Worm (Caenorhabditis elegans) whole organism, young adult: ENCODE measurements around the gene T20G5.9.
A peak's percentile ranks its signal among the peaks of the same experiment; 100 is the strongest.

ENCODE experiments used
- C17E4.6 ChIP-seq: fragments of 200-800 bp; sonication (Bioruptor generic); IDR thresholded peaks from 2 replicates; pipeline ENCODE4 v1.3.6; 2022; ENCODE audit warnings: missing genetic modification reagents, missing genetic modification characterization, missing compliant biosample characterization
- D2030.7 ChIP-seq: fragments of 200-800 bp; sonication (Bioruptor generic); IDR thresholded peaks from 2 replicates; pipeline ENCODE4 v1.3.6; 2022; ENCODE audit warnings: missing genetic modification reagents, missing genetic modification characterization, missing compliant biosample characterization
- F10E7.11 ChIP-seq: sonication (generic microtip); optimal IDR thresholded peaks from 2 replicates; lab custom pipeline; 2017; ENCODE audit warnings: mild to moderate bottlenecking, missing genetic modification characterization, moderate library complexity, missing compliant biosample characterization
- F22D6.2 ChIP-seq: sonication (generic microtip); optimal IDR thresholded peaks from 2 replicates; lab custom pipeline; 2016; ENCODE audit warnings: mild to moderate bottlenecking, missing genetic modification characterization, missing compliant biosample characterization
- F23B12.7 ChIP-seq: sonication (generic microtip); optimal IDR thresholded peaks from 2 replicates; lab custom pipeline; 2017; ENCODE audit warnings: missing genetic modification characterization, mild to moderate bottlenecking, missing compliant biosample characterization, antibody characterized with exemption, moderate library complexity; ENCODE audit not compliant: insufficient read depth
- F33H1.4 ChIP-seq: fragments of 200-800 bp; sonication (Bioruptor generic); IDR thresholded peaks from 2 replicates; pipeline ENCODE4 v1.3.6; 2022; ENCODE audit warnings: missing genetic modification reagents, missing genetic modification characterization, missing compliant biosample characterization
- F39B2.1 ChIP-seq: fragments of 200-800 bp; sonication (Bioruptor generic); IDR thresholded peaks from 2 replicates; pipeline ENCODE4 v1.3.6; 2022; ENCODE audit warnings: missing genetic modification reagents, missing genetic modification characterization, missing compliant biosample characterization
- F52B5.7 ChIP-seq: sonication (generic microtip); optimal IDR thresholded peaks from 2 replicates; lab custom pipeline; 2016; ENCODE audit warnings: mild to moderate bottlenecking, missing genetic modification characterization, missing compliant biosample characterization
- F55B11.4 ChIP-seq: sonication (generic microtip); optimal IDR thresholded peaks from 2 replicates; lab custom pipeline; 2016; ENCODE audit warnings: missing compliant biosample characterization, missing genetic modification characterization, borderline replicate concordance; ENCODE audit not compliant: insufficient read depth
- T07F8.4 ChIP-seq: sonication (generic microtip); optimal IDR thresholded peaks from 2 replicates; lab custom pipeline; 2016; ENCODE audit warnings: mild to moderate bottlenecking, missing genetic modification characterization, moderate library complexity, missing compliant biosample characterization
- Y53F4B.3 ChIP-seq: fragments of 200-800 bp; sonication (Bioruptor generic); IDR thresholded peaks from 2 replicates; pipeline ENCODE4 v1.3.6; 2022; ENCODE audit warnings: missing genetic modification reagents, missing genetic modification characterization, missing compliant biosample characterization
- ZK185.1 ChIP-seq: sonication (generic microtip); optimal IDR thresholded peaks from 2 replicates; lab custom pipeline; 2016; ENCODE audit warnings: mild to moderate bottlenecking, missing genetic modification characterization, missing compliant biosample characterization; ENCODE audit not compliant: poor library complexity, severe bottlenecking
- aptf-2 ChIP-seq: fragments of 200-800 bp; sonication (Bioruptor generic); conservative IDR thresholded peaks from 2 replicates; pipeline ENCODE4 v1.3.6; 2022; ENCODE audit warnings: missing genetic modification reagents, missing genetic modification characterization, missing compliant biosample characterization
- aptf-3 ChIP-seq: fragments of 200-800 bp; sonication (Bioruptor generic); IDR thresholded peaks from 2 replicates; pipeline ENCODE4 v1.3.6; 2022; ENCODE audit warnings: missing genetic modification characterization, missing compliant biosample characterization
- attf-5 ChIP-seq: fragments of 200-800 bp; sonication (Bioruptor generic); optimal IDR thresholded peaks from 2 replicates; lab custom pipeline; 2018; ENCODE audit warnings: mild to moderate bottlenecking, missing genetic modification characterization, missing compliant biosample characterization
- bed-1 ChIP-seq: fragments of 200-800 bp; sonication (Bioruptor generic); IDR thresholded peaks from 2 replicates; pipeline ENCODE4 v1.3.6; 2022; ENCODE audit warnings: missing genetic modification reagents, missing genetic modification characterization, missing compliant biosample characterization
- cebp-1 ChIP-seq, 2 experiments: fragments of 200-800 bp in 1 of 2; sonication (Bioruptor generic) in 1 of 2; sonication (generic microtip) in 1 of 2; IDR thresholded peaks in 1 of 2; optimal IDR thresholded peaks in 1 of 2; 2 replicates each; pipeline versions ENCODE4 v1.3.6 to Lab custom; 2017 to 2022; ENCODE audit warnings: missing compliant biosample characterization in 2 of 2, missing genetic modification characterization in 2 of 2, mild to moderate bottlenecking in 1 of 2, missing genetic modification reagents in 1 of 2, moderate library complexity in 1 of 2
- ceh-100 ChIP-seq: fragments of 200-800 bp; sonication (Bioruptor generic); IDR thresholded peaks from 2 replicates; pipeline ENCODE4 v1.3.6; 2022; ENCODE audit warnings: missing genetic modification reagents, missing genetic modification characterization, missing compliant biosample characterization
- ceh-40 ChIP-seq: fragments of 200-800 bp; sonication (Bioruptor generic); IDR thresholded peaks from 2 replicates; pipeline ENCODE4 v1.3.6; 2022; ENCODE audit warnings: missing genetic modification characterization, missing compliant biosample characterization
- ceh-91 ChIP-seq: fragments of 200-800 bp; sonication (Bioruptor generic); IDR thresholded peaks from 2 replicates; pipeline ENCODE4 v1.3.6; 2022; ENCODE audit warnings: missing genetic modification reagents, missing genetic modification characterization, missing compliant biosample characterization
- chd-7 ChIP-seq: sonication (generic microtip); optimal IDR thresholded peaks from 2 replicates; lab custom pipeline; 2016; ENCODE audit warnings: mild to moderate bottlenecking, missing genetic modification characterization, moderate library complexity, missing compliant biosample characterization
- dox-1 ChIP-seq: fragments of 200-800 bp; sonication (Bioruptor generic); IDR thresholded peaks from 2 replicates; pipeline ENCODE4 v1.3.6; 2022; ENCODE audit warnings: missing genetic modification reagents, missing genetic modification characterization, missing compliant biosample characterization
- efl-1 ChIP-seq: fragments of 150-350 bp; optimal IDR thresholded peaks from 2 replicates; lab custom pipeline; 2014; ENCODE audit warnings: missing biosample characterization, missing genetic modification reagents, missing genetic modification characterization
- hlh-12 ChIP-seq: sonication (generic microtip); optimal IDR thresholded peaks from 2 replicates; lab custom pipeline; 2016; ENCODE audit warnings: missing genetic modification characterization, missing compliant biosample characterization
- hmg-20 ChIP-seq: fragments of 200-800 bp; sonication (Bioruptor generic); IDR thresholded peaks from 2 replicates; pipeline ENCODE4 v1.3.6; 2022; ENCODE audit warnings: missing genetic modification reagents, missing genetic modification characterization, missing compliant biosample characterization
- let-607 ChIP-seq, 2 experiments: fragments of 200-800 bp in 1 of 2; sonication (Bioruptor generic) in 1 of 2; sonication (generic microtip) in 1 of 2; optimal IDR thresholded peaks; 2 replicates each; lab custom pipeline; 2016 to 2018; ENCODE audit warnings: mild to moderate bottlenecking in 2 of 2, missing compliant biosample characterization in 2 of 2, missing genetic modification characterization in 2 of 2, moderate library complexity in 2 of 2, missing genotype in 1 of 2
- lin-40 ChIP-seq: sonication (generic microtip); optimal IDR thresholded peaks from 2 replicates; lab custom pipeline; 2016; ENCODE audit warnings: missing genetic modification characterization, mild to moderate bottlenecking, missing compliant biosample characterization, missing genotype, missing genetic modification reagents
- lsl-1 ChIP-seq: fragments of 200-800 bp; sonication (Bioruptor generic); optimal IDR thresholded peaks from 2 replicates; lab custom pipeline; 2018; ENCODE audit warnings: mild to moderate bottlenecking, missing genetic modification characterization, moderate library complexity, missing compliant biosample characterization
- madf-10 ChIP-seq: sonication (generic microtip); optimal IDR thresholded peaks from 2 replicates; lab custom pipeline; 2016; ENCODE audit warnings: mild to moderate bottlenecking, missing genetic modification characterization, missing compliant biosample characterization
- madf-3 ChIP-seq: fragments of 200-800 bp; sonication (Bioruptor generic); IDR thresholded peaks from 2 replicates; pipeline ENCODE4 v1.3.6; 2022; ENCODE audit warnings: missing genetic modification reagents, missing genetic modification characterization, missing compliant biosample characterization
- madf-8 ChIP-seq: fragments of 200-800 bp; sonication (Bioruptor generic); conservative IDR thresholded peaks from 2 replicates; pipeline ENCODE4 v1.3.6; 2022; ENCODE audit warnings: missing genetic modification reagents, missing genetic modification characterization, missing compliant biosample characterization
- mcd-1 ChIP-seq: fragments of 200-800 bp; sonication (Bioruptor generic); IDR thresholded peaks from 2 replicates; pipeline ENCODE4 v1.3.6; 2022; ENCODE audit warnings: missing genetic modification reagents, missing genetic modification characterization, missing compliant biosample characterization
- mel-28 ChIP-seq: sonication (generic microtip); optimal IDR thresholded peaks from 2 replicates; lab custom pipeline; 2016; ENCODE audit warnings: borderline replicate concordance, mild to moderate bottlenecking, missing genetic modification characterization, missing compliant biosample characterization
- nfya-1 ChIP-seq: sonication (generic microtip); optimal IDR thresholded peaks from 2 replicates; lab custom pipeline; 2017; ENCODE audit warnings: antibody characterized with exemption, missing compliant biosample characterization, missing genetic modification characterization, borderline replicate concordance; ENCODE audit not compliant: insufficient read depth
- repo-1 ChIP-seq: sonication (generic microtip); optimal IDR thresholded peaks from 2 replicates; lab custom pipeline; 2017; ENCODE audit warnings: mild to moderate bottlenecking, missing genetic modification characterization, missing compliant biosample characterization
- snpc-1.3 ChIP-seq: sonication (generic microtip); optimal IDR thresholded peaks from 2 replicates; lab custom pipeline; 2017; ENCODE audit warnings: missing genetic modification characterization, mild to moderate bottlenecking, missing compliant biosample characterization, antibody characterized with exemption, moderate library complexity, missing genotype, missing genetic modification reagents; ENCODE audit not compliant: insufficient read depth
- tlf-1 ChIP-seq: fragments of 200-800 bp; sonication (Bioruptor generic); optimal IDR thresholded peaks from 2 replicates; lab custom pipeline; 2018; ENCODE audit warnings: mild to moderate bottlenecking, missing genetic modification characterization, missing compliant biosample characterization
- ztf-26 ChIP-seq: sonication (generic microtip); optimal IDR thresholded peaks from 2 replicates; lab custom pipeline; 2017; ENCODE audit warnings: missing genetic modification characterization, missing compliant biosample characterization
- ztf-28 ChIP-seq: fragments of 200-800 bp; sonication (Bioruptor generic); IDR thresholded peaks from 2 replicates; pipeline ENCODE4 v1.3.6; 2022; ENCODE audit warnings: missing genetic modification reagents, missing genetic modification characterization, missing compliant biosample characterization

T20G5.9 gene

ce11 chrIII:10201235-10201634, 8.4 kb upstream of the T20G5.9 start, which contains the start of the genes T20G5.13 and T20G5.12:
T20G5.13 (minus strand) TSS chrIII:10201335.
T20G5.12 (plus strand) TSS chrIII:10201604.
- no peak for TF ChIP-seq F22D6.2 (tag; lab: Kevin White, UChicago)
- TF ChIP-seq madf-8 (GFP tag; lab: Robert Waterston, UW) = no peak
- TF ChIP-seq ceh-100 (GFP tag; lab: Robert Waterston, UW) = no peak
- TF ChIP-seq cebp-1 (GFP tag; IDR thresholded peaks at IDR 0.05; lab: Robert Waterston, UW) = no peak
- no peak for TF ChIP-seq cebp-1 (tag; optimal IDR thresholded peaks at IDR 0.05; lab: Kevin White, UChicago)
- no peak for TF ChIP-seq ceh-91 (GFP tag; lab: Robert Waterston, UW)
- no peak for TF ChIP-seq let-607 (tag; optimal IDR thresholded peaks at IDR 0.05; lab: Kevin White, UChicago)
- TF ChIP-seq madf-10 (tag; lab: Kevin White, UChicago) = no peak
- TF ChIP-seq ztf-26 (tag; lab: Kevin White, UChicago) = no peak
- TF ChIP-seq bed-1 (GFP tag; lab: Robert Waterston, UW) = no peak
- TF ChIP-seq mel-28 (tag; lab: Kevin White, UChicago) = no peak
- TF ChIP-seq ZK185.1 (tag; lab: Kevin White, UChicago) = no peak
- no peak for TF ChIP-seq hlh-12 (tag; lab: Kevin White, UChicago)
- no peak for TF ChIP-seq ceh-40 (GFP tag; lab: Robert Waterston, UW)
- TF ChIP-seq F10E7.11 (tag; lab: Kevin White, UChicago) = no peak
- TF ChIP-seq, all 124 proteins: peak for 0

ce11 chrIII:10202391-10202790, 7.2 kb upstream of the T20G5.9 start:
- TF ChIP-seq F23B12.7 (tag; lab: Kevin White, UChicago) = no peak
- TF ChIP-seq ztf-28 (GFP tag; lab: Robert Waterston, UW) = no peak
- peak; percentile 87; the same call in 1 of the 2 replicates for TF ChIP-seq cebp-1 (GFP tag; IDR thresholded peaks at IDR 0.05; lab: Robert Waterston, UW)
- peak; percentile 99 for TF ChIP-seq cebp-1 (tag; optimal IDR thresholded peaks at IDR 0.05; lab: Kevin White, UChicago)
- TF ChIP-seq aptf-2 (GFP tag; lab: Robert Waterston, UW) = no peak

ce11 chrIII:10202894-10203871, 6.5 kb upstream of the T20G5.9 start, which contains the start of gene chc-1:
chc-1 (plus strand) TSS chrIII:10203821.
- no peak for TF ChIP-seq chd-7 (tag; lab: Kevin White, UChicago)
- TF ChIP-seq aptf-2 (GFP tag; lab: Robert Waterston, UW) = peak; percentile 72
- TF ChIP-seq dox-1 (GFP tag; lab: Robert Waterston, UW) = peak; percentile 46; the same call in 1 of the 2 replicates
- peak; percentile 40; the same call in 1 of the 2 replicates for TF ChIP-seq D2030.7 (GFP tag; lab: Robert Waterston, UW)
- no peak for TF ChIP-seq repo-1
- peak; percentile 75 for TF ChIP-seq madf-8 (GFP tag; lab: Robert Waterston, UW)
- peak; percentile 33 for TF ChIP-seq attf-5 (GFP tag; lab: Kevin White, UChicago)
- TF ChIP-seq F55B11.4 = no peak
- no peak for TF ChIP-seq cebp-1 (GFP tag; IDR thresholded peaks at IDR 0.05; lab: Robert Waterston, UW)
- peak; percentile 16 for TF ChIP-seq cebp-1 (tag; optimal IDR thresholded peaks at IDR 0.05; lab: Kevin White, UChicago)
- peak; percentile 77 for TF ChIP-seq F33H1.4 (GFP tag; lab: Robert Waterston, UW)
- no peak for TF ChIP-seq lin-40 (tag; lab: Kevin White, UChicago)
- TF ChIP-seq mcd-1 (GFP tag; lab: Robert Waterston, UW) = peak; percentile 67
- TF ChIP-seq hlh-12 (tag; lab: Kevin White, UChicago) = no peak
- TF ChIP-seq Y53F4B.3 (GFP tag; lab: Robert Waterston, UW) = no peak
- peak; percentile 78 for TF ChIP-seq efl-1 (GFP tag; lab: Kevin White, UChicago)
- TF ChIP-seq T07F8.4 (tag; lab: Kevin White, UChicago) = no peak
- no peak for TF ChIP-seq F22D6.2 (tag; lab: Kevin White, UChicago)
- TF ChIP-seq madf-3 (GFP tag; lab: Robert Waterston, UW) = peak; percentile 89
- TF ChIP-seq F52B5.7 = no peak
- 0 out of 2 replicates have a peak, but pooled peaks have one; percentile 39 for TF ChIP-seq aptf-3 (GFP tag; lab: Robert Waterston, UW)
- TF ChIP-seq nfya-1 = no peak
- TF ChIP-seq C17E4.6 (GFP tag; lab: Robert Waterston, UW) = no peak
- no peak for TF ChIP-seq F39B2.1 (GFP tag; lab: Robert Waterston, UW)
- TF ChIP-seq snpc-1.3 = no peak
- TF ChIP-seq lsl-1 = peak; percentile 87
- TF ChIP-seq hmg-20 (GFP tag; lab: Robert Waterston, UW) = no peak
- TF ChIP-seq tlf-1 (GFP tag; lab: Kevin White, UChicago) = peak; percentile 20
- peak; percentile 80; the same call in 1 of the 2 replicates for TF ChIP-seq ceh-91 (GFP tag; lab: Robert Waterston, UW)
